Fruit fly (Drosophila melanogaster): ENCODE measurements around the gene CG6569.

DNA sequence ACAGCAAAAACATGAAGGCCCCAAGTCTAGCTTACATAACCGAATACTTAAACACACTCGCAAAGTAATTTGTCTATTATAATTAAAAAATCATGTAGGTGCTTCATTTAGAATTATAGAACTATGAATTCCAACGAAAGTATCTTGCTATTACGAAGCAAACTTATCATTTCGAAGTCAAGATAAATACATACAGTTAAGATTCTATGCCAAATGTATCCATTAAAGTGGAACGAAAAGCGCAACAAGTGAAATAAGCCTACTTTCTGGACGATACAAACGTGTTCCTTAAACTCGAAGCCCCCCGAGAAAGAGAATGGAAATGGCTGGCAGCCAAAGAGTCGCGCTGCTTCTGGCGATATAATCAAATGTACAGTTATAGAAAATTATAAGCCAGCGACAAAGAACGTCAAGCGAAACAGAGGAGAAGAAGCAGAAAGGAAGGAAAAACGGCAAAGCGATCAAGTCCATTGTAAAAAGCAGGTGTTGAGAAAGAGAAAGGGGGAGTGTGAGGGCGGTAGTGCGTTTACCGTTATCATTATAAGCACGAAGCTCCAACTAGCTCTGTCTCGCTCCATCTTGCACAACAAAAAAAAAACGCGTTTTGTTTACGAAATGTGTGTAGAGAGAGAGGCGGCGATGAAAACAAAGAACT lies 15.0 kb downstream of the CG6569 start:
- TF ChIP-seq lola (GFP tag; optimal IDR thresholded peaks at IDR 0.05) (no peak), Hr78 (GFP tag; optimal IDR thresholded peaks at IDR 0.05) (no peak), Sp1 (GFP tag; optimal IDR thresholded peaks at IDR 0.05) (no peak), psq (GFP tag; optimal IDR thresholded peaks at IDR 0.05) (peak; percentile 75), usp (GFP tag; optimal IDR thresholded peaks at IDR 0.05) (no peak), Myc (optimal IDR thresholded peaks at IDR 0.05) (no peak), pan (optimal IDR thresholded peaks at IDR 0.05) (no peak), h (GFP tag; optimal IDR thresholded peaks at IDR 0.05) (no peak)

All from whole organism, wandering third instar larva.